Fruit fly (Drosophila melanogaster) whole organism, embryonic: ENCODE data around the gene Adsl.

Experiments
- ATbp ChIP-seq: fragments of 200-800 bp; sonication (Bioruptor generic); optimal IDR thresholded peaks from 2 replicates; lab custom pipeline; 2017; ENCODE audit warnings: missing biosample characterization, mild to moderate bottlenecking, missing genetic modification characterization, missing genetic modification reagents
- Antp ChIP-seq: fragments of 200-800 bp; sonication (Bioruptor generic); optimal IDR thresholded peaks from 3 replicates; lab custom pipeline; 2016; ENCODE audit warnings: missing biosample characterization, missing genetic modification characterization
- Atf3 ChIP-seq: fragments of 200-800 bp; sonication (Bioruptor generic); optimal IDR thresholded peaks from 3 replicates; lab custom pipeline; 2016; ENCODE audit warnings: missing biosample characterization, missing genetic modification characterization
- CG11504 ChIP-seq: fragments of 200-800 bp; sonication (Bioruptor generic); optimal IDR thresholded peaks from 3 replicates; lab custom pipeline; 2019; ENCODE audit warnings: missing biosample characterization, mild to moderate bottlenecking, missing genetic modification characterization, moderate library complexity
- CG12942 ChIP-seq: fragments of 200-800 bp; sonication (Bioruptor generic); optimal IDR thresholded peaks from 3 replicates; lab custom pipeline; 2016; ENCODE audit warnings: missing biosample characterization, missing genetic modification characterization
- CG15601 ChIP-seq: fragments of 200-800 bp; sonication (Bioruptor generic); optimal IDR thresholded peaks from 3 replicates; lab custom pipeline; 2019; ENCODE audit warnings: missing biosample characterization, mild to moderate bottlenecking, missing genetic modification characterization, moderate library complexity
- CG1603 ChIP-seq: fragments of 200-800 bp; sonication (Bioruptor generic); optimal IDR thresholded peaks from 2 replicates; lab custom pipeline; 2019; ENCODE audit warnings: missing biosample characterization, mild to moderate bottlenecking, missing genetic modification characterization, moderate library complexity
- CG17802 ChIP-seq: fragments of 200-800 bp; sonication (Bioruptor generic); optimal IDR thresholded peaks from 2 replicates; lab custom pipeline; 2018; ENCODE audit warnings: missing biosample characterization, mild to moderate bottlenecking, missing genetic modification characterization, moderate library complexity
- CG18262 ChIP-seq: fragments of 200-800 bp; optimal IDR thresholded peaks from 3 replicates; lab custom pipeline; 2019; ENCODE audit warnings: missing biosample characterization, mild to moderate bottlenecking, missing genetic modification characterization, moderate library complexity
- CG18619 ChIP-seq: fragments of 200-800 bp; sonication (Bioruptor generic); optimal IDR thresholded peaks from 3 replicates; lab custom pipeline; 2017; ENCODE audit warnings: missing biosample characterization, mild to moderate bottlenecking, missing genetic modification characterization
- CG2199 ChIP-seq: fragments of 200-800 bp; sonication (Bioruptor generic); IDR thresholded peaks from 3 replicates; pipeline ENCODE4 v1.3.6; 2022; ENCODE audit warnings: missing biosample characterization, missing genetic modification characterization
- CG2678 ChIP-seq: fragments of 200-800 bp; sonication (Bioruptor generic); optimal IDR thresholded peaks from 3 replicates; lab custom pipeline; 2019; ENCODE audit warnings: missing biosample characterization, mild to moderate bottlenecking, missing genetic modification characterization, moderate library complexity
- CG2889 ChIP-seq: fragments of 200-800 bp; sonication (Bioruptor generic); IDR thresholded peaks from 3 replicates; pipeline ENCODE4 v1.3.6; 2022; ENCODE audit warnings: missing biosample characterization, missing genetic modification characterization
- CG31388 ChIP-seq: fragments of 200-800 bp; sonication (Bioruptor generic); optimal IDR thresholded peaks from 2 replicates; lab custom pipeline; 2016; ENCODE audit warnings: missing biosample characterization, missing genetic modification characterization
- CG32772 ChIP-seq: fragments of 200-800 bp; sonication (Bioruptor generic); IDR thresholded peaks from 2 replicates; pipeline ENCODE4 v1.3.6; 2022; ENCODE audit warnings: missing biosample characterization, missing genetic modification characterization
- CG33213 ChIP-seq: fragments of 200-800 bp; sonication (Bioruptor generic); optimal IDR thresholded peaks from 3 replicates; lab custom pipeline; 2016; ENCODE audit warnings: missing biosample characterization, missing genetic modification characterization
- CG4404 ChIP-seq: fragments of 200-800 bp; sonication (Bioruptor generic); IDR thresholded peaks from 2 replicates; pipeline ENCODE4 v1.3.6; 2022; ENCODE audit warnings: missing biosample characterization, missing genetic modification characterization
- CG4424 ChIP-seq: fragments of 200-800 bp; sonication (Bioruptor generic); optimal IDR thresholded peaks from 3 replicates; lab custom pipeline; 2016; ENCODE audit warnings: missing biosample characterization, missing genetic modification characterization
- CG4617 ChIP-seq: fragments of 200-800 bp; sonication (Bioruptor generic); optimal IDR thresholded peaks from 3 replicates; lab custom pipeline; 2016; ENCODE audit warnings: missing biosample characterization, missing genetic modification characterization, borderline replicate concordance
- CG6254 ChIP-seq: fragments of 200-800 bp; sonication (Bioruptor generic); optimal IDR thresholded peaks from 3 replicates; lab custom pipeline; 2017; ENCODE audit warnings: mild to moderate bottlenecking, missing biosample characterization, missing genetic modification reagents, missing genetic modification characterization
- CG7357 ChIP-seq: fragments of 200-800 bp; sonication (Bioruptor generic); IDR thresholded peaks from 3 replicates; pipeline ENCODE4 v1.3.6; 2022; ENCODE audit warnings: missing biosample characterization, missing genetic modification characterization
- CkIIα-i1 ChIP-seq: fragments of 200-800 bp; sonication (Bioruptor generic); IDR thresholded peaks from 2 replicates; pipeline ENCODE4 v1.3.6; 2022; ENCODE audit warnings: missing biosample characterization, missing genetic modification characterization
- D19B ChIP-seq: fragments of 200-800 bp; sonication (Bioruptor generic); optimal IDR thresholded peaks from 2 replicates; lab custom pipeline; 2017; ENCODE audit warnings: missing biosample characterization, mild to moderate bottlenecking, missing genetic modification characterization
- Dbx ChIP-seq: fragments of 200-800 bp; sonication (Bioruptor generic); IDR thresholded peaks from 3 replicates; pipeline ENCODE4 v1.3.6; 2022; ENCODE audit warnings: missing biosample characterization, missing genetic modification characterization
- Dek ChIP-seq: fragments of 200-800 bp; sonication (Bioruptor generic); optimal IDR thresholded peaks from 3 replicates; lab custom pipeline; 2019; ENCODE audit warnings: missing biosample characterization, mild to moderate bottlenecking, missing genetic modification characterization, moderate library complexity
- Dfd ChIP-seq, 2 experiments: fragments of >200 bp; optimal IDR thresholded peaks; 2 replicates each; lab custom pipeline; 2017; ENCODE audit warnings: missing biosample characterization in 2 of 2, missing genetic modification characterization in 2 of 2
- Gsc ChIP-seq: fragments of 200-800 bp; sonication (Bioruptor generic); IDR thresholded peaks from 2 replicates; pipeline ENCODE4 v1.3.6; 2022; ENCODE audit warnings: missing biosample characterization, missing genetic modification characterization
- HHEX ChIP-seq: fragments of 200-800 bp; sonication (Bioruptor generic); optimal IDR thresholded peaks from 3 replicates; lab custom pipeline; 2017; ENCODE audit warnings: missing biosample characterization, mild to moderate bottlenecking, missing genetic modification characterization, missing genetic modification reagents
- HLH54F ChIP-seq: fragments of 200-800 bp; sonication (Bioruptor generic); optimal IDR thresholded peaks from 3 replicates; lab custom pipeline; 2016; ENCODE audit warnings: missing biosample characterization, missing genetic modification characterization
- HLHmδ ChIP-seq: fragments of 200-800 bp; sonication (Bioruptor generic); optimal IDR thresholded peaks from 2 replicates; lab custom pipeline; 2018; ENCODE audit warnings: missing biosample characterization, mild to moderate bottlenecking, missing genetic modification characterization, moderate library complexity
- Hand ChIP-seq: fragments of 200-800 bp; sonication (Bioruptor generic); optimal IDR thresholded peaks from 2 replicates; lab custom pipeline; 2017; ENCODE audit warnings: mild to moderate bottlenecking, missing biosample characterization, missing genetic modification reagents, missing genetic modification characterization
- Hr39 ChIP-seq: fragments of >200 bp; optimal IDR thresholded peaks from 2 replicates; lab custom pipeline; 2017
- Myb ChIP-seq: fragments of 200-800 bp; sonication (Bioruptor generic); optimal IDR thresholded peaks from 2 replicates; lab custom pipeline; 2016; ENCODE audit warnings: missing biosample characterization, missing genetic modification characterization
- Nf-YB ChIP-seq: fragments of 200-800 bp; sonication (Bioruptor generic); optimal IDR thresholded peaks from 3 replicates; lab custom pipeline; 2019; ENCODE audit warnings: missing biosample characterization, mild to moderate bottlenecking, missing genetic modification characterization, moderate library complexity
- Sox102F ChIP-seq: fragments of 200-800 bp; sonication (Bioruptor generic); optimal IDR thresholded peaks from 2 replicates; lab custom pipeline; 2018; ENCODE audit warnings: missing biosample characterization, mild to moderate bottlenecking, missing genetic modification characterization, moderate library complexity
- Usf ChIP-seq: fragments of 200-800 bp; sonication (Bioruptor generic); optimal IDR thresholded peaks from 2 replicates; lab custom pipeline; 2017; ENCODE audit warnings: missing genotype, missing biosample characterization, missing genetic modification characterization
- dpn ChIP-seq, 2 experiments: fragments of 200-800 bp; sonication (Bioruptor generic); optimal IDR thresholded peaks; 3 replicates each; lab custom pipeline; 2016; ENCODE audit warnings: missing biosample characterization in 2 of 2, missing genetic modification characterization in 2 of 2
- dysf ChIP-seq: fragments of 200-800 bp; sonication (Bioruptor generic); IDR thresholded peaks from 3 replicates; pipeline ENCODE4 v1.3.6; 2022; ENCODE audit warnings: missing biosample characterization, missing genetic modification characterization
- exex ChIP-seq: fragments of 200-800 bp; sonication (Bioruptor generic); optimal IDR thresholded peaks from 4 replicates; lab custom pipeline; 2018; ENCODE audit warnings: missing biosample characterization, mild to moderate bottlenecking, missing genetic modification characterization, moderate library complexity
- fd96Cb ChIP-seq: fragments of 200-800 bp; sonication (Bioruptor generic); optimal IDR thresholded peaks from 2 replicates; lab custom pipeline; 2018; ENCODE audit warnings: missing biosample characterization, mild to moderate bottlenecking, missing genetic modification characterization, moderate library complexity
- gcm2 ChIP-seq: fragments of 200-800 bp; sonication (Bioruptor generic); optimal IDR thresholded peaks from 2 replicates; lab custom pipeline; 2016; ENCODE audit warnings: missing biosample characterization, missing genetic modification characterization
- gt ChIP-seq: fragments of 200-800 bp; sonication (Bioruptor generic); IDR thresholded peaks from 2 replicates; pipeline ENCODE4 v1.3.6; 2022; ENCODE audit warnings: missing biosample characterization, missing genetic modification characterization
- lilli ChIP-seq: fragments of 200-800 bp; sonication (Bioruptor generic); optimal IDR thresholded peaks from 3 replicates; lab custom pipeline; 2016; ENCODE audit warnings: missing biosample characterization, missing genetic modification characterization
- luna ChIP-seq: fragments of 200-800 bp; sonication (Bioruptor generic); optimal IDR thresholded peaks from 2 replicates; lab custom pipeline; 2016; ENCODE audit warnings: missing biosample characterization, missing genetic modification characterization
- mirr ChIP-seq: fragments of 200-800 bp; sonication (Bioruptor generic); optimal IDR thresholded peaks from 3 replicates; lab custom pipeline; 2018; ENCODE audit warnings: missing biosample characterization, mild to moderate bottlenecking, missing genetic modification characterization
- pnt ChIP-seq: fragments of 200-800 bp; sonication (Bioruptor generic); optimal IDR thresholded peaks from 3 replicates; lab custom pipeline; 2016; ENCODE audit warnings: missing biosample characterization, missing genetic modification characterization
- seq ChIP-seq: fragments of 200-800 bp; sonication (Bioruptor generic); IDR thresholded peaks from 2 replicates; pipeline ENCODE4 v1.3.6; 2022; ENCODE audit warnings: missing biosample characterization, missing genetic modification characterization
- sima ChIP-seq: fragments of 200-800 bp; sonication (Bioruptor generic); optimal IDR thresholded peaks from 2 replicates; lab custom pipeline; 2016; ENCODE audit warnings: missing biosample characterization, missing genetic modification characterization
- zen2 ChIP-seq: fragments of 200-800 bp; sonication (Bioruptor generic); IDR thresholded peaks from 3 replicates; pipeline ENCODE4 v1.3.6; 2022; ENCODE audit warnings: missing biosample characterization, missing genetic modification characterization; ENCODE audit not compliant: partially characterized antibody

Gene Adsl

dm6 chr3R:16987924-16988298, 33.0 kb downstream of the Adsl start (continued):
- TF ChIP-seq CG4424 (GFP tag; lab: Kevin White, UChicago) (peak; percentile 8), CG15601 (no peak), Usf (GFP tag; lab: Kevin White, UChicago) (no peak), dpn (GFP tag; optimal IDR thresholded peaks at IDR 0.05; lab: Kevin White, UChicago) (peak in 1 of 2 experiments; percentile 10), ATbp (GFP tag; lab: Kevin White, UChicago) (peak; percentile 10), CG2678 (tag; lab: Kevin White, UChicago) (peak; percentile 8), CG11504 (peak; percentile 11), Sox102F (peak; percentile 11), Nf-YB (no peak)

DNA sequence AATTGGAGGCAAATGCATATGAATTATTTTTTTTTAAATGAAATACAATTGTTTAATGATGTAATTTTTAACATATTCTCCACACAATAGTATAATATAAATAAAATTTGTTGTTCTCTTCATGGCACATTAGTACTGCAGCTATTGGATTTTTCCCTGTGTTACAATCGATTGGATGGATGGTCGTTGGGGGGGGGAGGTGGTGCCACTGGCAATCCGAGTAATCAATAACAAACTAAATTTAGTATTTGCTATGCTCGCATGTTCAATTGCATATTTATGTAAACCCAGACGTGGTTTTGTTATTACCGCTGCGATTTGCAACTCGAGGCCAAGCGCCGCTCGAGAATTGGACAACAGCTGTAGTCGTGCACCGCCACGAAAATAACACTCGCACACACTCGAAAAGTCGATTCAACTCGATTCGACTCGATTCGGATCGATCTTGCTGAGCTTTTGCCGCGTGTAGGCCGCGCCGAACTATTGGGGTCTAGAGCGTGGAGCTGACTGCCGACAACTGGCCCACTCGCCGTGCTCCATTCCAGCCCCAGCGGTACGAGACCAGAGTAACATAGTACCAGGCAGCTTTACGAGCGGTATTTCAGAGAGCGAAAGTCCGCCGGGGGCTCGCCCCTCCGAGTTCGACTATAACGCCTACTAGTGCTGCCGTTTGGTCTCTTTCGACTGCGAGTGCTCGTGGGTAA, 33.5 kb downstream of the Adsl start, which contains the start of gene CG18622:
CG18622 (minus strand) TSS at position 513 of the 704 bp plus-strand sequence.
- TF ChIP-seq HLHmδ (GFP tag; lab: Kevin White, UChicago): no peak
- no peak for TF ChIP-seq Atf3 (GFP tag; lab: Kevin White, UChicago)
- TF ChIP-seq Hr39: no peak
- no peak for TF ChIP-seq CG12942 (GFP tag; lab: Kevin White, UChicago)
- peak; percentile 3 for TF ChIP-seq CG18262
- no peak for TF ChIP-seq HHEX (GFP tag; lab: Kevin White, UChicago)
- no peak for TF ChIP-seq luna (GFP tag; lab: Kevin White, UChicago)
- no peak for TF ChIP-seq CG4404 (GFP tag; lab: Robert Waterston, UW)
- 0 out of 2 replicates have a peak, but pooled peaks have one; percentile 8 for TF ChIP-seq seq (GFP tag; lab: Robert Waterston, UW)
- TF ChIP-seq D19B: no peak
- peak; percentile 6 for TF ChIP-seq fd96Cb (tag; lab: Kevin White, UChicago)
- no peak for TF ChIP-seq Dfd (GFP tag; optimal IDR thresholded peaks at IDR 0.05; lab: Kevin White, UChicago)
- peak; percentile 11; the same call in 1 of the 3 replicates for TF ChIP-seq CG2199 (GFP tag; lab: Robert Waterston, UW)
- no peak for TF ChIP-seq CG31388 (GFP tag; lab: Kevin White, UChicago)
- TF ChIP-seq dysf: no peak
- no peak for TF ChIP-seq CG32772
- TF ChIP-seq Myb (GFP tag; lab: Kevin White, UChicago): no peak
- no peak for TF ChIP-seq Hand (GFP tag; lab: Kevin White, UChicago)
- TF ChIP-seq lilli: no peak
- TF ChIP-seq CG4617 (GFP tag; lab: Kevin White, UChicago): no peak
- TF ChIP-seq CG18619 (GFP tag; lab: Kevin White, UChicago): no peak
- no peak for TF ChIP-seq Antp
- no peak for TF ChIP-seq CG2889 (GFP tag; lab: Robert Waterston, UW)
- no peak for TF ChIP-seq Gsc
- no peak for TF ChIP-seq exex (tag; lab: Kevin White, UChicago)
- TF ChIP-seq CG7357 (GFP tag; lab: Robert Waterston, UW): no peak
- TF ChIP-seq CG17802 (tag; lab: Kevin White, UChicago): no peak
- no peak for TF ChIP-seq CG6254 (GFP tag; lab: Kevin White, UChicago)
- TF ChIP-seq pnt (GFP tag; lab: Kevin White, UChicago): no peak
- TF ChIP-seq CkIIα-i1 (GFP tag; lab: Robert Waterston, UW): no peak
- TF ChIP-seq gcm2 (GFP tag; lab: Kevin White, UChicago): no peak
- TF ChIP-seq mirr: peak; percentile 75
- TF ChIP-seq CG1603: no peak
- TF ChIP-seq gt (GFP tag; lab: Robert Waterston, UW): no peak
- TF ChIP-seq CG33213 (GFP tag; lab: Kevin White, UChicago): no peak
- TF ChIP-seq sima (GFP tag; lab: Kevin White, UChicago): no peak
- TF ChIP-seq HLH54F: no peak
- TF ChIP-seq zen2 (GFP tag; lab: Robert Waterston, UW): no peak
- TF ChIP-seq Dek (tag; lab: Kevin White, UChicago): no peak
- TF ChIP-seq Dbx (GFP tag; lab: Robert Waterston, UW): peak; percentile 74; the same call in 2 of the 3 replicates
